Worm (Caenorhabditis elegans) whole organism, L4 larva: ENCODE results near the gene F41G4.7.

Source experiments
- D1046.2 ChIP-seq: fragments of 200-800 bp; sonication (Bioruptor generic); IDR thresholded peaks from 2 replicates; pipeline ENCODE4 v1.3.6; 2022; ENCODE audit warnings: missing genetic modification characterization, missing compliant biosample characterization
- F37D6.2 ChIP-seq: sonication (generic microtip); optimal IDR thresholded peaks from 2 replicates; lab custom pipeline; 2016; ENCODE audit warnings: mild to moderate bottlenecking, missing genetic modification characterization, missing compliant biosample characterization
- F49E8.2 ChIP-seq: sonication (generic microtip); optimal IDR thresholded peaks from 2 replicates; lab custom pipeline; 2016; ENCODE audit warnings: missing compliant biosample characterization, mild to moderate bottlenecking, missing genetic modification characterization, borderline replicate concordance
- T26A8.4 ChIP-seq: fragments of 200-800 bp; sonication (Bioruptor generic); IDR thresholded peaks from 2 replicates; pipeline ENCODE4 v1.3.6; 2022; ENCODE audit warnings: missing genetic modification characterization, missing compliant biosample characterization
- Y105C5A.15 ChIP-seq: fragments of 200-800 bp; sonication (Bioruptor generic); IDR thresholded peaks from 2 replicates; pipeline ENCODE4 v1.3.6; 2022; ENCODE audit warnings: missing genetic modification characterization, missing compliant biosample characterization
- Y75B8A.6 ChIP-seq: fragments of 200-800 bp; sonication (Bioruptor generic); IDR thresholded peaks from 2 replicates; pipeline ENCODE4 v1.3.6; 2022; ENCODE audit warnings: missing genetic modification reagents, missing genetic modification characterization, missing compliant biosample characterization
- ZK546.5 ChIP-seq, 2 experiments: sonication (generic microtip); optimal IDR thresholded peaks; 2 replicates each; lab custom pipeline; 2017; ENCODE audit warnings: missing biosample characterization in 2 of 2, missing genetic modification characterization in 2 of 2
- aha-1 ChIP-seq: fragments of 150-350 bp; peaks from one replicate; lab custom pipeline; 2014; ENCODE audit warnings: missing biosample characterization, missing genetic modification characterization
- attf-4 ChIP-seq: sonication (generic microtip); optimal IDR thresholded peaks from 3 replicates; lab custom pipeline; 2017; ENCODE audit warnings: missing biosample characterization, missing genetic modification characterization
- ceh-28 ChIP-seq: fragments of 150-350 bp; optimal IDR thresholded peaks from 2 replicates; lab custom pipeline; 2014; ENCODE audit warnings: missing biosample characterization, missing genetic modification reagents, missing genetic modification characterization
- cey-2 ChIP-seq: sonication (generic microtip); optimal IDR thresholded peaks from 3 replicates; lab custom pipeline; 2017; ENCODE audit warnings: missing genetic modification characterization, mild to moderate bottlenecking, missing compliant biosample characterization, antibody characterized with exemption, borderline replicate concordance; ENCODE audit not compliant: insufficient read depth
- daf-16 ChIP-seq, 3 experiments: sonication (generic microtip); optimal IDR thresholded peaks; 2 replicates each; lab custom pipeline; 2016 to 2017; ENCODE audit warnings: missing genetic modification characterization in 3 of 3, missing genetic modification reagents in 3 of 3, mild to moderate bottlenecking in 2 of 3, missing compliant biosample characterization in 2 of 3, missing biosample characterization in 1 of 3, moderate library complexity in 1 of 3
- daf-8 ChIP-seq: fragments of 200-800 bp; sonication (Bioruptor generic); IDR thresholded peaks from 2 replicates; pipeline ENCODE4 v1.3.6; 2022; ENCODE audit warnings: missing genetic modification characterization, missing compliant biosample characterization
- dve-1 ChIP-seq: sonication (generic microtip); optimal IDR thresholded peaks from 2 replicates; lab custom pipeline; 2017; ENCODE audit warnings: antibody characterized with exemption, mild to moderate bottlenecking, missing genetic modification characterization, missing compliant biosample characterization; ENCODE audit not compliant: insufficient read depth
- hlh-11 ChIP-seq: fragments of 200-800 bp; sonication (Bioruptor generic); optimal IDR thresholded peaks from 2 replicates; lab custom pipeline; 2018; ENCODE audit warnings: mild to moderate bottlenecking, missing genetic modification characterization, missing compliant biosample characterization
- jun-1 ChIP-seq: fragments of 150-350 bp; optimal IDR thresholded peaks from 2 replicates; lab custom pipeline; 2014; ENCODE audit warnings: missing biosample characterization, missing genetic modification reagents, missing genetic modification characterization
- lin-39 ChIP-seq: fragments of 150-350 bp; optimal IDR thresholded peaks from 2 replicates; lab custom pipeline; 2014; ENCODE audit warnings: missing biosample characterization, missing genetic modification reagents, missing genetic modification characterization
- lir-3 ChIP-seq: sonication (generic microtip); optimal IDR thresholded peaks from 2 replicates; lab custom pipeline; 2016; ENCODE audit warnings: mild to moderate bottlenecking, missing genetic modification characterization, missing compliant biosample characterization
- madf-9 ChIP-seq: fragments of 200-800 bp; sonication (Bioruptor generic); conservative IDR thresholded peaks from 2 replicates; pipeline ENCODE4 v1.3.6; 2022; ENCODE audit warnings: missing genetic modification reagents, missing genetic modification characterization, missing compliant biosample characterization
- mep-1 ChIP-seq: fragments of 150-350 bp; sonication (generic microtip); optimal IDR thresholded peaks from 3 replicates; lab custom pipeline; 2014; ENCODE audit warnings: missing biosample characterization, missing genetic modification characterization
- mxl-3 ChIP-seq: fragments of 200-800 bp; sonication (Bioruptor generic); optimal IDR thresholded peaks from 2 replicates; lab custom pipeline; 2018; ENCODE audit warnings: mild to moderate bottlenecking, missing genetic modification characterization, missing compliant biosample characterization
- nhr-10 ChIP-seq: fragments of 150-350 bp; optimal IDR thresholded peaks from 2 replicates; lab custom pipeline; 2014; ENCODE audit warnings: missing biosample characterization, missing genetic modification characterization
- nhr-102 ChIP-seq: sonication (generic microtip); optimal IDR thresholded peaks from 2 replicates; lab custom pipeline; 2016; ENCODE audit warnings: mild to moderate bottlenecking, missing genetic modification characterization, moderate library complexity, missing compliant biosample characterization
- nhr-25 ChIP-seq: sonication (generic microtip); optimal IDR thresholded peaks from 2 replicates; lab custom pipeline; 2017; ENCODE audit warnings: missing genetic modification characterization, mild to moderate bottlenecking, missing compliant biosample characterization, antibody characterized with exemption, moderate library complexity, borderline replicate concordance; ENCODE audit not compliant: insufficient read depth
- nhr-6 ChIP-seq: fragments of 150-350 bp; optimal IDR thresholded peaks from 2 replicates; lab custom pipeline; 2014; ENCODE audit warnings: missing biosample characterization, missing genetic modification characterization
- pqm-1 ChIP-seq: sonication (generic microtip); optimal IDR thresholded peaks from 2 replicates; lab custom pipeline; 2017; ENCODE audit warnings: missing biosample characterization, missing genetic modification characterization
- saeg-2 ChIP-seq: fragments of 200-800 bp; sonication (Bioruptor generic); IDR thresholded peaks from 2 replicates; pipeline ENCODE4 v1.3.6; 2022; ENCODE audit warnings: missing genetic modification reagents, missing genetic modification characterization, missing compliant biosample characterization
- sdz-12 ChIP-seq: fragments of 200-800 bp; sonication (Bioruptor generic); optimal IDR thresholded peaks from 2 replicates; lab custom pipeline; 2018; ENCODE audit warnings: mild to moderate bottlenecking, missing genetic modification characterization, missing compliant biosample characterization
- set-16 ChIP-seq: fragments of 200-800 bp; sonication (Bioruptor generic); IDR thresholded peaks from 2 replicates; pipeline ENCODE4 v1.3.6; 2022; ENCODE audit warnings: missing genetic modification reagents, missing genetic modification characterization, missing compliant biosample characterization
- snpc-4 ChIP-seq: fragments of 150-350 bp; optimal IDR thresholded peaks from 2 replicates; lab custom pipeline; 2014; ENCODE audit warnings: missing biosample characterization, missing genetic modification characterization
- spr-1 ChIP-seq: sonication (generic microtip); optimal IDR thresholded peaks from 2 replicates; lab custom pipeline; 2016; ENCODE audit warnings: mild to moderate bottlenecking, missing genetic modification characterization, missing compliant biosample characterization
- unc-39 ChIP-seq: sonication (generic microtip); optimal IDR thresholded peaks from 2 replicates; lab custom pipeline; 2017; ENCODE audit warnings: missing biosample characterization, missing genetic modification characterization
- unc-62 ChIP-seq, 3 experiments: fragments of 150-350 bp in 1 of 3; sonication (generic microtip); optimal IDR thresholded peaks in 2 of 3; peaks in 1 of 3; 1 replicate in 1 of 3; 2 replicates in 2 of 3; lab custom pipeline; 2014 to 2017; ENCODE audit warnings: missing biosample characterization in 3 of 3, missing genetic modification characterization in 3 of 3, missing genetic modification reagents in 3 of 3, missing genotype in 1 of 3
- zag-1 ChIP-seq: fragments of 150-350 bp; optimal IDR thresholded peaks from 2 replicates; lab custom pipeline; 2014; ENCODE audit warnings: missing biosample characterization, missing genetic modification characterization
- zfp-2 ChIP-seq: sonication (generic microtip); optimal IDR thresholded peaks from 2 replicates; lab custom pipeline; 2016; ENCODE audit warnings: mild to moderate bottlenecking, missing genetic modification characterization, missing compliant biosample characterization
- ztf-11 ChIP-seq: fragments of 150-350 bp; optimal IDR thresholded peaks from 2 replicates; lab custom pipeline; 2014; ENCODE audit warnings: missing biosample characterization, missing genetic modification characterization

Gene F41G4.7

DNA sequence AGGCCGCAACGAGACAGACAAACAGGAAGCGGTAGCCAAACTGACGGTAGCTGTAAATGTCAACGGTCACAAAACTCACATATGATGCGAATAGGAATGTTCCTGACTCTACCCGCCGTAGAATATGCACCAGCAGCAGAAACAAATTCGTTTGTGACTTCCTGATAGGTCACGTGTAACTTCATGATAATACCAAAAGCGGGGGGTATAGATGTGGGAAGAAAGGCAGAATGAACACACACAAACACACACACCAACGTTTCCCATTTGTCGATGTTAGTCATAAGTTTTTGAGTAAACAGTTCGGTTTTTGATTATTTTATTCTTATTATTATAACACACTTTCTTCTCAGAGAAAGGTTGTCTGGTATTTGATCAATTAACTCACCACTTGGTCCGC, 23.1 kb downstream of the F41G4.7 start (continued):
- TF ChIP-seq spr-1 (no peak), Y75B8A.6 (GFP tag; lab: Robert Waterston, UW) (no peak), daf-8 (GFP tag; lab: Robert Waterston, UW) (no peak), ceh-28 (tag; lab: Kevin White, UChicago) (no peak), nhr-6 (tag; lab: Kevin White, UChicago) (peak; percentile 3), sdz-12 (no peak), nhr-102 (tag; lab: Kevin White, UChicago) (peak; percentile 34), cey-2 (no peak), F37D6.2 (tag; lab: Kevin White, UChicago) (no peak), mxl-3 (no peak), daf-16 (GFP tag; optimal IDR thresholded peaks at IDR 0.05; lab: Kevin White, UChicago) (no peak), daf-16 (tag; optimal IDR thresholded peaks at IDR 0.05; lab: Kevin White, UChicago) (peak; percentile 87), lin-39 (tag; lab: Kevin White, UChicago) (no peak), nhr-10 (tag; lab: Kevin White, UChicago) (no peak), ztf-11 (no peak), madf-9 (no peak), attf-4 (no peak), zag-1 (tag; lab: Kevin White, UChicago) (no peak), saeg-2 (GFP tag; lab: Robert Waterston, UW) (no peak), nhr-25 (tag; lab: Kevin White, UChicago) (no peak), dve-1 (tag; lab: Kevin White, UChicago) (peak; percentile 69)

ce11 chrX:16811974-16812373, 24.2 kb downstream of the F41G4.7 start:
- TF ChIP-seq zag-1 (tag; lab: Kevin White, UChicago) (no peak), hlh-11 (tag; lab: Kevin White, UChicago) (peak; percentile 24), set-16 (GFP tag; lab: Robert Waterston, UW) (0 out of 2 replicates have a peak, but pooled peaks have one; percentile 18)

- TF ChIP-seq zfp-2 (tag; lab: Kevin White, UChicago) (no peak), snpc-4 (tag; lab: Kevin White, UChicago) (no peak), aha-1 (peak; percentile 95), nhr-10 (tag; lab: Kevin White, UChicago) (no peak), jun-1 (tag; lab: Kevin White, UChicago) (no peak), madf-9 (no peak)
Measured at ce11 chrX:16809689-16810088, 26.5 kb downstream of the F41G4.7 start.

DNA sequence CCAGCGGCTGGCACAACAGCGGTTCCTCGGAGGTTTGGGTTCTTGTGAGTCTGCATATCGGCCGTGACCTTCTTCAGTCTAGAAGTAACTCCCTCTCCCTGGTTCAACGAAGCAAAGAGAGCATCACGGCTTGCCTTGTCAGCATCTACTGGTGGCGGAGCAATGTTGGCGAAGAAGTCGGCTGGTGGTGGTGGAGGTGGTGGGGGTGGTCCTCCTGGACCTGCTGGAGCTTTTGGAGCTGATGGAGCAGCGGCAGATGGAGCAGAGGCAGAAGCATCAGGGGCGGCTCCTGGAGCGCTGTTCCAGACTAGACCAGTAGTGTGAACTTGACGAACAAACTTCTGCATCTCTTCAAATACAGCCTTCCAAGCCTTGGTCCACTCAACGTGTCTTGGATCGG, 27.7 kb downstream of the F41G4.7 start:
- peak; percentile 13 for TF ChIP-seq aha-1
- no peak for TF ChIP-seq D1046.2
- no peak for TF ChIP-seq ZK546.5 (tag; optimal IDR thresholded peaks at IDR 0.05; lab: Kevin White, UChicago)
- TF ChIP-seq ztf-11, result no peak
- no peak for TF ChIP-seq zfp-2 (tag; lab: Kevin White, UChicago)
- TF ChIP-seq set-16 (GFP tag; lab: Robert Waterston, UW), result peak; percentile 95
- no peak for TF ChIP-seq lir-3 (tag; lab: Kevin White, UChicago)

DNA sequence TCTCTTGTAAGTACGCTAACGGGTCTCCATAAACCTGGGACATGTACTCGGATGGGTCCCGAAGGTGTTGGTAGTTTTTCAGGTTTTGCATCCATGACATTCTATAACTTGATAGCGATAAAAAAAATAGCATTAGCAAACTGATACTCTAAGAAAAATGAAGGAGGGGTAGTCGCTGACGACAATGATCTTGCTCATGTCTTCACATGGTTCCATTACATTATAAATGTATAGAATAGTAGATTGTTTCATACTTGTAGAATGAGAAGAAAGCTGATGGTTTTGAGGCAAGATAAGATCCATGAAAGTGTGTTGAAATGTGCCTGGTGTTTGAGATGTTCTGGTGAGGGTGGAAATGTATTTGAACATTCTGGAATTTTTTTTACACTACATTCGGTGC, 29.2 kb downstream of the F41G4.7 start, which contains the start of gene mec-4:
Gene mec-4, minus strand, starts transcription at position 101 of the 400 bp plus-strand sequence.
- TF ChIP-seq daf-16 (GFP tag; optimal IDR thresholded peaks at IDR 0.05; lab: Kevin White, UChicago) (peak in 1 of 2 experiments; percentile 37), daf-16 (tag; optimal IDR thresholded peaks at IDR 0.05; lab: Kevin White, UChicago) (no peak), nhr-25 (tag; lab: Kevin White, UChicago) (no peak), mxl-3 (no peak)

DNA sequence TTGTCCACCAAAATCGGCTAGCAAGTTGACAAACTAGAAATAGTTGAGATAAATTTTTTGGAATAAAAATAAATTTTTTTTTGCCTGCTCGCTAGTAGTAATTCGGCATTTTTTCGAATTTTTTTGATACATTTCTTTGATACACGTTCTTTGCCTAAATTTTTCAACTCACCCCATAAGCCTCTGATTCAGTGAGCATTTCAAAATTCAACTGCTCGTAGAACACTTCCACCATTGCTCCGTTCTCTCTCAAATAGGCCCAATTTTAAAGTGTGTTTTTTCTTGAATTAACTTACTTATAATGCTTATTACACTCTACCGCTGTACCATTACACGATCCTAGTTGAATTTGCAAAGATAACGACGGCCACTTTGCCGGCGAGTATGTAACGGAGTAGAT, 32.7 kb downstream of the F41G4.7 start:
- TF ChIP-seq aha-1 (peak; percentile 94), unc-39 (no peak), F49E8.2 (tag; lab: Kevin White, UChicago) (no peak), ztf-11 (no peak), dve-1 (tag; lab: Kevin White, UChicago) (peak; percentile 20), pqm-1 (tag; lab: Kevin White, UChicago) (no peak), mep-1 (tag; lab: Kevin White, UChicago) (peak; percentile 20), T26A8.4 (GFP tag; lab: Robert Waterston, UW) (no peak), unc-62 (GFP tag; optimal IDR thresholded peaks at IDR 0.05 in 1 of 2; lab: Kevin White, UChicago) (peak in 1 of 2 experiments; percentile 16), unc-62 (tag; optimal IDR thresholded peaks at IDR 0.05; lab: Kevin White, UChicago) (no peak), Y105C5A.15 (GFP tag; lab: Robert Waterston, UW) (no peak)
- TF ChIP-seq, all 104 proteins: peak for 4
